Worm (Caenorhabditis elegans): ENCODE results near the gene sre-32.

Gene sre-32

ce11 chrII:12494067-12494477, 37.5 kb upstream of the sre-32 start:
- TF ChIP-seq unc-30 (tag; optimal IDR thresholded peaks at IDR 0.05) (no peak), ceh-8 (GFP tag; optimal IDR thresholded peaks at IDR 0.05) (peak; percentile 50)

- no peak for TF ChIP-seq skn-1 (tag; optimal IDR thresholded peaks at IDR 0.05)
- TF ChIP-seq isw-1 (GFP tag; IDR thresholded peaks at IDR 0.05), result no peak
- TF ChIP-seq unc-30 (tag; optimal IDR thresholded peaks at IDR 0.05), result no peak
- no peak for TF ChIP-seq elt-3 (tag; optimal IDR thresholded peaks at IDR 0.05)
- no peak for TF ChIP-seq ceh-8 (GFP tag; optimal IDR thresholded peaks at IDR 0.05)
- no peak for TF ChIP-seq lir-3 (tag; optimal IDR thresholded peaks at IDR 0.05; ENCODE audit: poor library complexity)
- TF ChIP-seq mef-2 (tag; optimal IDR thresholded peaks at IDR 0.05), result no peak
- TF ChIP-seq blmp-1 (tag; optimal IDR thresholded peaks at IDR 0.05), result no peak
- no peak for TF ChIP-seq dsc-1 (tag; optimal IDR thresholded peaks at IDR 0.05)
- TF ChIP-seq lin-35 (GFP tag; optimal IDR thresholded peaks at IDR 0.05), result no peak
- TF ChIP-seq vab-15 (tag; optimal IDR thresholded peaks at IDR 0.05), result no peak
- TF ChIP-seq ceh-82 (tag; optimal IDR thresholded peaks at IDR 0.05), result no peak
- TF ChIP-seq snpc-4 (tag; optimal IDR thresholded peaks at IDR 0.05), result no peak
- no peak for TF ChIP-seq lin-15B (tag; optimal IDR thresholded peaks at IDR 0.05)
- TF ChIP-seq snu-23 (GFP tag; optimal IDR thresholded peaks at IDR 0.05), result no peak
- TF ChIP-seq nhr-47 (tag; optimal IDR thresholded peaks at IDR 0.05), result no peak
- no peak for TF ChIP-seq unc-62 (GFP tag; optimal IDR thresholded peaks at IDR 0.05)
These were observed 35.4 kb upstream of the sre-32 start, which contains the start of gene srz-6 for ce11 chrII:12491936-12492335. srz-6 (plus strand) TSS chrII:12492236.

DNA sequence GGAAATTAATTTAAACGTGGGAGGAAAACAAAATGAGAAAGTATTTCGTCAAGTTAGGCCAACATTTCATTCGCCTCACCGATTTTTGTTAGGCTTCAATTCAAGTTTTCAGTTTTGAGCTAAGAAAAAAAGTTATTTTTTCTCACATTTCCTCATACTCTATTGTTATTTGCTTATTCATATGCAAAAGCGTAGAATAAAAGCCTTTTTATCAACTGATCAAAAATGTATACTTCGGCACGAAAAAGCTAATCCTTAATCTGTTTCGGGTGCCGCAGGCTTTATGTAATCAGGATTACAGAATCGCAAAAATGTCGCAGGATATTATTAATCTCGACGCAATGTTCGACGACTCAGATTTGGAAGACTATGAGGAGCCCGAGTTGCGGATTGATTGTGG, 33.4 kb upstream of the sre-32 start, which contains the start of gene T21B4.15:
Gene T21B4.15, plus strand, starts transcription at position 301 of the 400 bp plus-strand sequence.
- TF ChIP-seq dsc-1 (tag; optimal IDR thresholded peaks at IDR 0.05), result peak; percentile 53
- TF ChIP-seq lin-14 (GFP tag; optimal IDR thresholded peaks at IDR 0.05), result peak; percentile 25
- no peak for TF ChIP-seq tlp-1 (tag; optimal IDR thresholded peaks at IDR 0.05)

DNA sequence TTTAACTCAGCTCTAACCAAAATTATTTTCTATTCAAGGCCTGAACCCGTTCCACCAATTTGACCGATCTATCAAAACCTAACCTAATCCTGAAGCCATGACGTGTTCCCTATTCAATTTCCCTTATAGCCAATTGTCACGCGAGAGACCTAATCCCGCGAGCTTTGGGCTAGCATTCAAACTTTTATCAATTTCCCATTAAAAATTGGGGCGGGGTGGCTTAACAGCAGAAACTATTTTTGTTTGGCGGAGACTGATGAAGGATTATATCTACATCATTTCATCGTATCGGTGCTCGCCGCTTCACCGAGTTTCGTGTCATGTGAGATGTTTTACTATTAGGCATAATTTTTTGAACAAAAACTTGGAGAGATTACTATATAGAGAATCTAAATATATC, 32.3 kb upstream of the sre-32 start:
- TF ChIP-seq lin-35 (GFP tag; optimal IDR thresholded peaks at IDR 0.05) (no peak), sox-4 (tag; optimal IDR thresholded peaks at IDR 0.05) (peak; percentile 52), pax-3 (tag; optimal IDR thresholded peaks at IDR 0.05) (peak; percentile 60), sup-37 (GFP tag; optimal IDR thresholded peaks at IDR 0.05) (no peak), unc-130 (tag; optimal IDR thresholded peaks at IDR 0.05) (no peak), ztf-4 (tag; optimal IDR thresholded peaks at IDR 0.05) (no peak), zag-1 (tag; optimal IDR thresholded peaks at IDR 0.05) (no peak), nhr-12 (tag; optimal IDR thresholded peaks at IDR 0.05) (no peak), irx-1 (tag; optimal IDR thresholded peaks at IDR 0.05) (no peak), unc-62 (GFP tag; optimal IDR thresholded peaks at IDR 0.05) (no peak), fkh-8 (tag; optimal IDR thresholded peaks at IDR 0.05) (peak; percentile 77), dpl-1 (GFP tag; optimal IDR thresholded peaks at IDR 0.05) (no peak), unc-86 (tag; optimal IDR thresholded peaks at IDR 0.05) (no peak), rnt-1 (tag; optimal IDR thresholded peaks at IDR 0.05) (no peak), dsc-1 (tag; optimal IDR thresholded peaks at IDR 0.05) (peak; percentile 90), tlp-1 (tag; optimal IDR thresholded peaks at IDR 0.05) (no peak), fkh-10 (GFP tag; optimal IDR thresholded peaks at IDR 0.05) (no peak), nhr-19 (GFP tag; conservative IDR thresholded peaks at IDR 0.05) (no peak)

DNA sequence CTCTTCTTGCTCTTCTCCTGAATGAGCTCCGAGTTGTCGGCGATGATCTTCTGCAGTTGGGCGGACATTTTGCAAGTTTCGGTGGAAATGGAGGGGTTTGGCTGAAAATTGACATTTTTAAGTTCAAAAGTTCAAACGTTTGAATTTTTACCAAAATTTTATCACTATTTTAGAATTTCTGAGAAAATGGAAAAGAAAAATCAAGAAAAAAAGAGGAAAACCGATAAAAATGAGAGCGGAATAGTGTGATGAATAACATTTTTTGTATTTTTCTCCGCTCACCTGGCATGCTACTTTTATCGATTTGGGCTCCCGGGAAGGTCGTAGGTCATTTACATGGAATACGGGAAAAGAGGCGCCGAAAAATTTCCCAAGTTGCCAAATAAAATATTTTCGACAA, 28.5 kb upstream of the sre-32 start, which contains the start of gene F15A4.10:
Gene F15A4.10, minus strand, starts transcription at position 101 of the 400 bp plus-strand sequence.
- TF ChIP-seq isw-1 (GFP tag; IDR thresholded peaks at IDR 0.05) (no peak), hlh-17 (GFP tag; optimal IDR thresholded peaks at IDR 0.05; ENCODE audit: borderline replicate concordance) (no peak), nhr-85 (tag) (peak; percentile 29), vab-15 (tag; optimal IDR thresholded peaks at IDR 0.05) (no peak), nhr-71 (tag; optimal IDR thresholded peaks at IDR 0.05) (no peak), lir-3 (tag; optimal IDR thresholded peaks at IDR 0.05; ENCODE audit: poor library complexity) (no peak)
